Fruit fly (Drosophila melanogaster): ENCODE measurements around the gene Polr1E.
A peak's percentile ranks its signal among the peaks of the same experiment; 100 is the strongest.

The Polr1E gene

DNA sequence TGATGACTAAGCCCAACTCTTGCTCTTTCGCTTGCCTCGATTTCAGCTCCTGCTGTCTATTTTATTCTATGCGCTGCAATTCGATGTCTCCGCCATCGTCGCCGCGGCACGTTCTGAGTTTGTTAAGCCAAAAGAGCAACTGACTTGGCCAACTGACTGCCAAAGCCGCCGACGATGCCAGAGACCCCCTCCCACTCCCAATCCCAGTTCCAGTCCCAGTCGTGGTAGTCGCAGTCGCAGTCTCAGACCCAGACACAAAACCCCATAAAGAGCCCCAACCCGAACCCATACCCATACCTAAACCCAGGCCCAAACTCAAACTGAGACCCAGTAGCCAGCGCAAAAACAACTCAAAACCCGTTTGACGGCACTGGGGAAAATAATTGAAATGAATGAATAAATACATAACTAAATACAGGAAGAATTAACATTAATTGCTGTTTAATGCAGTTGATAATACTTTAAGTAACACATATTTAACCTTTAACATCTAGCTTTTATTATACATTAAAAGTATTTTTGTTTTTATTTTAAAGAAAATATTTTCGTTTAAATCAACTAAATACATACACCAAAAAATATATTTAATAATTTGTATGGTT, 9.3 kb upstream of the Polr1E start (continued):
- TF ChIP-seq ci (GFP tag; IDR thresholded peaks at IDR 0.05) (peak; percentile 59; the same call in 1 of the 3 replicates), dm (GFP tag; optimal IDR thresholded peaks at IDR 0.05) (no peak), Atf-2 (GFP tag; optimal IDR thresholded peaks at IDR 0.05) (no peak), ato (GFP tag; IDR thresholded peaks at IDR 0.05; ENCODE audit: partially characterized antibody) (no peak), pros (GFP tag; optimal IDR thresholded peaks at IDR 0.05) (no peak), CG10147 (GFP tag; optimal IDR thresholded peaks at IDR 0.05) (no peak), CG15696 (tag; optimal IDR thresholded peaks at IDR 0.05) (no peak), chinmo (GFP tag; IDR thresholded peaks at IDR 0.05; ENCODE audit: partially characterized antibody) (peak; percentile 80; the same call in 2 of the 4 replicates), row (GFP tag; IDR thresholded peaks at IDR 0.05) (peak; percentile 59), zfh2 (GFP tag; optimal IDR thresholded peaks at IDR 0.05) (no peak), CG16863 (GFP tag; optimal IDR thresholded peaks at IDR 0.05) (peak; percentile 1), exex (tag; optimal IDR thresholded peaks at IDR 0.05) (no peak), CG9609 (GFP tag; optimal IDR thresholded peaks at IDR 0.05) (no peak), sens (GFP tag) (no peak), insv (GFP tag; optimal IDR thresholded peaks at IDR 0.05) (no peak), Asciz (GFP tag; optimal IDR thresholded peaks at IDR 0.05) (no peak), CG13424 (tag; optimal IDR thresholded peaks at IDR 0.05) (no peak), CG30431 (GFP tag; optimal IDR thresholded peaks at IDR 0.05) (no peak), CG33557 (GFP tag; optimal IDR thresholded peaks at IDR 0.05) (peak; percentile 33), CG15601 (tag; optimal IDR thresholded peaks at IDR 0.05) (no peak), Taf1 (GFP tag; IDR thresholded peaks at IDR 0.05) (no peak), grn (GFP tag; optimal IDR thresholded peaks at IDR 0.05) (no peak), CG13775 (GFP tag; optimal IDR thresholded peaks at IDR 0.05) (peak; percentile 49), bigmax (GFP tag; optimal IDR thresholded peaks at IDR 0.05) (no peak), CG11504 (tag; optimal IDR thresholded peaks at IDR 0.05) (no peak), jumu (GFP tag; optimal IDR thresholded peaks at IDR 0.05) (no peak), CG6654 (GFP tag; optimal IDR thresholded peaks at IDR 0.05) (no peak), tll (GFP tag; optimal IDR thresholded peaks at IDR 0.05) (no peak), Aef1 (GFP tag; IDR thresholded peaks at IDR 0.05) (no peak), Scr (GFP tag; IDR thresholded peaks at IDR 0.05; ENCODE audit: partially characterized antibody) (peak; percentile 25; the same call in 1 of the 2 replicates), D19B (GFP tag; optimal IDR thresholded peaks at IDR 0.05) (no peak), ssp (GFP tag; IDR thresholded peaks at IDR 0.05) (no peak), CG4424 (GFP tag; optimal IDR thresholded peaks at IDR 0.05) (no peak), Dp (GFP tag; optimal IDR thresholded peaks at IDR 0.05) (no peak), CG4854 (GFP tag; optimal IDR thresholded peaks at IDR 0.05) (no peak), Hmx (GFP tag; optimal IDR thresholded peaks at IDR 0.05) (no peak), nerfin-1 (tag; optimal IDR thresholded peaks at IDR 0.05) (no peak), p53 (GFP tag; optimal IDR thresholded peaks at IDR 0.05) (no peak), CG12391 (tag; optimal IDR thresholded peaks at IDR 0.05) (no peak), dpn (GFP tag; optimal IDR thresholded peaks at IDR 0.05) (no peak), CG7963 (GFP tag; IDR thresholded peaks at IDR 0.05; ENCODE audit: partially characterized antibody) (no peak), CG1529 (GFP tag; optimal IDR thresholded peaks at IDR 0.05) (no peak), da (GFP tag; optimal IDR thresholded peaks at IDR 0.05) (no peak), CG4820 (GFP tag; optimal IDR thresholded peaks at IDR 0.05) (no peak), CG4282 (GFP tag; optimal IDR thresholded peaks at IDR 0.05) (no peak), CG17186 (GFP tag; optimal IDR thresholded peaks at IDR 0.05) (no peak), CG32772 (GFP tag; IDR thresholded peaks at IDR 0.05) (no peak), CG11085 (GFP tag; IDR thresholded peaks at IDR 0.05) (peak; percentile 10; the same call in 1 of the 2 replicates), CG13624 (GFP tag; optimal IDR thresholded peaks at IDR 0.05) (no peak), ab (GFP tag; optimal IDR thresholded peaks at IDR 0.05) (no peak)
